Worm (Caenorhabditis elegans) whole organism, L1 larva: ENCODE data around the gene hda-1.
A peak's percentile ranks its signal among the peaks of the same experiment; 100 is the strongest.

Experiments
- C04F5.9 ChIP-seq: sonication (generic microtip); optimal IDR thresholded peaks from 2 replicates; lab custom pipeline; 2016; ENCODE audit warnings: missing genetic modification characterization, missing compliant biosample characterization
- C16A3.4 ChIP-seq: fragments of 150-350 bp; optimal IDR thresholded peaks from 2 replicates; lab custom pipeline; 2014; ENCODE audit warnings: missing biosample characterization, missing genetic modification characterization
- F16B12.6 ChIP-seq: fragments of 150-350 bp; optimal IDR thresholded peaks from 2 replicates; lab custom pipeline; 2014; ENCODE audit warnings: missing biosample characterization, missing genetic modification characterization
- Y116A8C.19 ChIP-seq: sonication (generic microtip); optimal IDR thresholded peaks from 2 replicates; lab custom pipeline; 2016; ENCODE audit warnings: missing compliant biosample characterization, missing genetic modification characterization, borderline replicate concordance
- alr-1 ChIP-seq: fragments of 200-800 bp; sonication (Bioruptor generic); optimal IDR thresholded peaks from 2 replicates; lab custom pipeline; 2018; ENCODE audit warnings: borderline replicate concordance, mild to moderate bottlenecking, missing genetic modification characterization, missing compliant biosample characterization
- aly-2 ChIP-seq: fragments of 150-350 bp; optimal IDR thresholded peaks from 2 replicates; lab custom pipeline; 2014; ENCODE audit warnings: missing biosample characterization, missing genetic modification characterization
- blmp-1 ChIP-seq: fragments of 150-350 bp; optimal IDR thresholded peaks from 2 replicates; lab custom pipeline; 2014; ENCODE audit warnings: missing biosample characterization, missing genetic modification characterization
- ceh-63 ChIP-seq: fragments of 200-800 bp; sonication (Bioruptor generic); optimal IDR thresholded peaks from 2 replicates; lab custom pipeline; 2018; ENCODE audit warnings: mild to moderate bottlenecking, missing genetic modification characterization, missing compliant biosample characterization
- ceh-8 ChIP-seq: fragments of 200-800 bp; sonication (Bioruptor generic); optimal IDR thresholded peaks from 2 replicates; lab custom pipeline; 2018; ENCODE audit warnings: mild to moderate bottlenecking, missing genetic modification characterization, moderate library complexity, missing compliant biosample characterization
- ceh-82 ChIP-seq, 3 experiments: fragments of 150-350 bp in 1 of 3; sonication (generic microtip) in 2 of 3; optimal IDR thresholded peaks; 2 replicates each; lab custom pipeline; 2014 to 2017; ENCODE audit warnings: missing biosample characterization in 3 of 3, missing genetic modification characterization in 3 of 3
- dpl-1 ChIP-seq, 3 experiments: fragments of 150-350 bp in 2 of 3; sonication (generic microtip) in 1 of 3; optimal IDR thresholded peaks; 2 replicates each; lab custom pipeline; 2014 to 2017; ENCODE audit warnings: missing biosample characterization in 3 of 3, missing genetic modification characterization in 3 of 3, missing genetic modification reagents in 3 of 3
- efl-1 ChIP-seq, 4 experiments: fragments of 150-350 bp; optimal IDR thresholded peaks in 3 of 4; peaks in 1 of 4; 1 replicate in 1 of 4; 2 replicates in 3 of 4; lab custom pipeline; 2014; ENCODE audit warnings: missing biosample characterization in 2 of 4, missing genetic modification characterization in 2 of 4, missing genetic modification reagents in 2 of 4
- egl-27 ChIP-seq, 2 experiments: fragments of 150-350 bp in 1 of 2; sonication (generic microtip); optimal IDR thresholded peaks; 3 replicates each; lab custom pipeline; 2017 to 2018; ENCODE audit warnings: missing biosample characterization in 2 of 2, missing genetic modification characterization in 2 of 2, missing genetic modification reagents in 2 of 2
- elt-2 ChIP-seq: sonication (generic microtip); optimal IDR thresholded peaks from 2 replicates; lab custom pipeline; 2016; ENCODE audit warnings: missing genetic modification characterization, mild to moderate bottlenecking, inconsistent platforms, missing compliant biosample characterization, missing genetic modification reagents
- elt-3 ChIP-seq, 6 experiments: fragments of 150-350 bp in 1 of 6; sonication (generic microtip); optimal IDR thresholded peaks; 2 replicates each; lab custom pipeline; 2017 to 2018; ENCODE audit warnings: missing biosample characterization in 6 of 6, missing genetic modification characterization in 6 of 6, inconsistent platforms in 1 of 6
- fkh-10 ChIP-seq: sonication (generic microtip); optimal IDR thresholded peaks from 2 replicates; lab custom pipeline; 2017; ENCODE audit warnings: missing biosample characterization, missing genetic modification reagents, missing genetic modification characterization
- grh-1 ChIP-seq: fragments of 200-800 bp; sonication (Bioruptor generic); IDR thresholded peaks from 2 replicates; pipeline ENCODE4 v1.3.6; 2022; ENCODE audit warnings: missing genetic modification reagents, missing genetic modification characterization, missing compliant biosample characterization
- hlh-17 ChIP-seq: fragments of 200-800 bp; sonication (Bioruptor generic); optimal IDR thresholded peaks from 2 replicates; lab custom pipeline; 2018; ENCODE audit warnings: missing genetic modification characterization, mild to moderate bottlenecking, missing compliant biosample characterization, moderate library complexity, borderline replicate concordance
- jun-1 ChIP-seq: fragments of 150-350 bp; optimal IDR thresholded peaks from 2 replicates; lab custom pipeline; 2014; ENCODE audit warnings: missing biosample characterization, missing genetic modification reagents, missing genetic modification characterization
- lin-14 ChIP-seq: fragments of 200-800 bp; sonication (Bioruptor generic); optimal IDR thresholded peaks from 2 replicates; lab custom pipeline; 2018; ENCODE audit warnings: mild to moderate bottlenecking, missing genetic modification characterization, moderate library complexity, missing compliant biosample characterization
- lin-35 ChIP-seq, 2 experiments: fragments of 150-350 bp; optimal IDR thresholded peaks; 2 replicates each; lab custom pipeline; 2014; ENCODE audit warnings: missing biosample characterization in 2 of 2, missing genetic modification characterization in 2 of 2, missing genetic modification reagents in 2 of 2
- lir-3 ChIP-seq: sonication (generic microtip); optimal IDR thresholded peaks from 2 replicates; lab custom pipeline; 2016; ENCODE audit warnings: mild to moderate bottlenecking, missing genetic modification characterization, moderate library complexity, missing compliant biosample characterization; ENCODE audit not compliant: poor library complexity
- nhr-11 ChIP-seq: fragments of 150-350 bp; optimal IDR thresholded peaks from 2 replicates; lab custom pipeline; 2014; ENCODE audit warnings: missing biosample characterization, missing genetic modification characterization
- nhr-19 ChIP-seq: fragments of 200-800 bp; sonication (Bioruptor generic); conservative IDR thresholded peaks from 2 replicates; pipeline ENCODE4 v1.3.6; 2022; ENCODE audit warnings: missing genetic modification characterization, missing compliant biosample characterization
- nhr-20 ChIP-seq: sonication (generic microtip); optimal IDR thresholded peaks from 2 replicates; lab custom pipeline; 2016; ENCODE audit warnings: mild to moderate bottlenecking, missing genetic modification characterization, missing compliant biosample characterization
- nhr-28 ChIP-seq: fragments of 150-350 bp; optimal IDR thresholded peaks from 2 replicates; lab custom pipeline; 2014; ENCODE audit warnings: missing biosample characterization, missing genetic modification characterization
- nhr-47 ChIP-seq: sonication (generic microtip); optimal IDR thresholded peaks from 2 replicates; lab custom pipeline; 2016; ENCODE audit warnings: mild to moderate bottlenecking, missing genetic modification characterization, moderate library complexity, missing compliant biosample characterization
- nhr-76 ChIP-seq: sonication (generic microtip); optimal IDR thresholded peaks from 2 replicates; lab custom pipeline; 2017; ENCODE audit warnings: missing biosample characterization, missing genetic modification characterization
- nhr-84 ChIP-seq: sonication (generic microtip); optimal IDR thresholded peaks from 2 replicates; lab custom pipeline; 2017; ENCODE audit warnings: missing biosample characterization, missing genetic modification characterization
- nhr-85 ChIP-seq: sonication (generic microtip); peaks from one replicate; lab custom pipeline; 2016; ENCODE audit warnings: missing genetic modification characterization, inconsistent platforms, missing compliant biosample characterization
- nhr-90 ChIP-seq: sonication (generic microtip); optimal IDR thresholded peaks from 2 replicates; lab custom pipeline; 2016; ENCODE audit warnings: mild to moderate bottlenecking, missing genetic modification characterization, missing compliant biosample characterization; ENCODE audit not compliant: poor library complexity
- pag-3 ChIP-seq: sonication (generic microtip); optimal IDR thresholded peaks from 2 replicates; lab custom pipeline; 2017; ENCODE audit warnings: missing genetic modification characterization, mild to moderate bottlenecking, missing compliant biosample characterization, antibody characterized with exemption, borderline replicate concordance; ENCODE audit not compliant: insufficient read depth
- pax-3 ChIP-seq: fragments of 200-800 bp; sonication (Bioruptor generic); optimal IDR thresholded peaks from 2 replicates; lab custom pipeline; 2018; ENCODE audit warnings: mild to moderate bottlenecking, missing genetic modification characterization, moderate library complexity, missing compliant biosample characterization
- pqm-1 ChIP-seq: sonication (generic microtip); optimal IDR thresholded peaks from 3 replicates; lab custom pipeline; 2017; ENCODE audit warnings: missing biosample characterization, missing genetic modification characterization
- snpc-4 ChIP-seq: fragments of 150-350 bp; optimal IDR thresholded peaks from 2 replicates; lab custom pipeline; 2014; ENCODE audit warnings: missing biosample characterization, missing genetic modification characterization
- snu-23 ChIP-seq: sonication (generic microtip); optimal IDR thresholded peaks from 2 replicates; lab custom pipeline; 2016; ENCODE audit warnings: missing genetic modification characterization, missing compliant biosample characterization
- sox-4 ChIP-seq: sonication (generic microtip); optimal IDR thresholded peaks from 2 replicates; lab custom pipeline; 2016; ENCODE audit warnings: missing genetic modification characterization, missing compliant biosample characterization
- sup-37 ChIP-seq: fragments of 200-800 bp; sonication (Bioruptor generic); optimal IDR thresholded peaks from 2 replicates; lab custom pipeline; 2018; ENCODE audit warnings: mild to moderate bottlenecking, missing genetic modification characterization, missing compliant biosample characterization
- swsn-7 ChIP-seq: sonication (generic microtip); optimal IDR thresholded peaks from 2 replicates; lab custom pipeline; 2016; ENCODE audit warnings: missing genetic modification characterization, missing compliant biosample characterization
- tlp-1 ChIP-seq: fragments of 150-350 bp; optimal IDR thresholded peaks from 2 replicates; lab custom pipeline; 2014; ENCODE audit warnings: missing biosample characterization, missing genetic modification characterization
- unc-30 ChIP-seq: sonication (generic microtip); optimal IDR thresholded peaks from 2 replicates; lab custom pipeline; 2017; ENCODE audit warnings: missing biosample characterization, missing genetic modification characterization
- unc-86 ChIP-seq: sonication (generic microtip); optimal IDR thresholded peaks from 2 replicates; lab custom pipeline; 2016; ENCODE audit warnings: missing genetic modification characterization, missing compliant biosample characterization
- unc-98 ChIP-seq: fragments of 200-800 bp; sonication (Bioruptor generic); IDR thresholded peaks from 2 replicates; pipeline ENCODE4 v1.3.6; 2022; ENCODE audit warnings: missing genetic modification characterization, missing compliant biosample characterization
- vab-15 ChIP-seq: sonication (generic microtip); optimal IDR thresholded peaks from 2 replicates; lab custom pipeline; 2017; ENCODE audit warnings: missing genotype, mild to moderate bottlenecking, missing genetic modification characterization, missing compliant biosample characterization
- zag-1 ChIP-seq: fragments of 150-350 bp; optimal IDR thresholded peaks from 2 replicates; lab custom pipeline; 2014; ENCODE audit warnings: missing biosample characterization, missing genetic modification characterization
- ztf-11 ChIP-seq, 2 experiments: sonication (generic microtip); optimal IDR thresholded peaks; 2 replicates each; lab custom pipeline; 2016 to 2017; ENCODE audit warnings: missing genetic modification characterization in 2 of 2, missing biosample characterization in 1 of 2, missing compliant biosample characterization in 1 of 2

Gene hda-1

ce11 chrV:14505745-14506214 is 19.4 kb upstream of the hda-1 start:
- TF ChIP-seq snu-23 (GFP tag; lab: Kevin White, UChicago) (no peak), ceh-8 (GFP tag; lab: Kevin White, UChicago) (no peak), snpc-4 (tag; lab: Kevin White, UChicago) (no peak), zag-1 (tag; lab: Kevin White, UChicago) (no peak), lin-14 (peak; percentile 62), swsn-7 (tag; lab: Kevin White, UChicago) (no peak), hlh-17 (GFP tag; lab: Kevin White, UChicago) (no peak), nhr-84 (tag; lab: Kevin White, UChicago) (no peak), nhr-85 (tag; lab: Kevin White, UChicago) (peak; percentile 71), unc-30 (tag; lab: Kevin White, UChicago) (no peak), F16B12.6 (tag; lab: Kevin White, UChicago) (no peak), elt-2 (tag; lab: Kevin White, UChicago) (peak; percentile 83), elt-3 (tag; optimal IDR thresholded peaks at IDR 0.05; lab: Kevin White, UChicago) (peak in 1 of 6 experiments; percentile 25), egl-27 (tag; optimal IDR thresholded peaks at IDR 0.05; lab: Kevin White, UChicago) (no peak), sox-4 (tag; lab: Kevin White, UChicago) (no peak), unc-86 (tag; lab: Kevin White, UChicago) (no peak), lin-35 (GFP tag; optimal IDR thresholded peaks at IDR 0.05; lab: Kevin White, UChicago) (no peak), nhr-28 (tag; lab: Kevin White, UChicago) (no peak), alr-1 (tag; lab: Kevin White, UChicago) (no peak), nhr-20 (no peak), vab-15 (no peak), ztf-11 (tag; optimal IDR thresholded peaks at IDR 0.05; lab: Kevin White, UChicago) (no peak), nhr-76 (tag; lab: Kevin White, UChicago) (no peak), aly-2 (tag; lab: Kevin White, UChicago) (no peak), blmp-1 (peak; percentile 75), pqm-1 (tag; lab: Kevin White, UChicago) (peak; percentile 80), efl-1 (optimal IDR thresholded peaks at IDR 0.05; lab: Kevin White, UChicago) (no peak), efl-1 (GFP tag; optimal IDR thresholded peaks at IDR 0.05 in 1 of 2; lab: Kevin White, UChicago) (no peak), Y116A8C.19 (tag; lab: Kevin White, UChicago) (no peak), fkh-10 (GFP tag; lab: Kevin White, UChicago) (no peak), nhr-11 (tag; lab: Kevin White, UChicago) (no peak), lir-3 (tag; lab: Kevin White, UChicago) (no peak), tlp-1 (tag; lab: Kevin White, UChicago) (peak; percentile 31)

- TF ChIP-seq sup-37 (no peak), dpl-1 (GFP tag; optimal IDR thresholded peaks at IDR 0.05; lab: Kevin White, UChicago) (no peak), jun-1 (tag; lab: Kevin White, UChicago) (no peak), blmp-1 (peak; percentile 81), C16A3.4 (tag; lab: Kevin White, UChicago) (peak; percentile 18), grh-1 (GFP tag; lab: Robert Waterston, UW) (no peak), tlp-1 (tag; lab: Kevin White, UChicago) (peak; percentile 89), C04F5.9 (tag; lab: Kevin White, UChicago) (no peak), pqm-1 (tag; lab: Kevin White, UChicago) (no peak), lin-14 (peak; percentile 73), elt-2 (tag; lab: Kevin White, UChicago) (no peak), nhr-84 (tag; lab: Kevin White, UChicago) (no peak), ceh-63 (no peak), unc-98 (GFP tag; lab: Robert Waterston, UW) (no peak), pax-3 (tag; lab: Kevin White, UChicago) (no peak), pag-3 (tag; lab: Kevin White, UChicago) (no peak), ceh-8 (GFP tag; lab: Kevin White, UChicago) (no peak), egl-27 (tag; optimal IDR thresholded peaks at IDR 0.05; lab: Kevin White, UChicago) (no peak), nhr-90 (tag; lab: Kevin White, UChicago) (no peak), alr-1 (tag; lab: Kevin White, UChicago) (no peak), ceh-82 (tag; optimal IDR thresholded peaks at IDR 0.05; lab: Kevin White, UChicago) (no peak), nhr-47 (tag; lab: Kevin White, UChicago) (no peak), nhr-19 (GFP tag; lab: Robert Waterston, UW) (no peak)
Measured at ce11 chrV:14506713-14507675, 18.2 kb upstream of the hda-1 start.
